Worm (Caenorhabditis elegans) whole organism, young adult: ENCODE measurements around the gene tkr-3.
"Not testable (repeated sequence)": the region's sequence is repeated elsewhere in the genome, so short reads cannot be mapped to it uniquely, and the experiment has no call there.

ENCODE experiments used
- F23B12.7 ChIP-seq: sonication (generic microtip); optimal IDR thresholded peaks from 2 replicates; lab custom pipeline; 2017; ENCODE audit warnings: missing genetic modification characterization, mild to moderate bottlenecking, missing compliant biosample characterization, antibody characterized with exemption, moderate library complexity; ENCODE audit not compliant: insufficient read depth
- F39B2.1 ChIP-seq: fragments of 200-800 bp; sonication (Bioruptor generic); IDR thresholded peaks from 2 replicates; pipeline ENCODE4 v1.3.6; 2022; ENCODE audit warnings: missing genetic modification reagents, missing genetic modification characterization, missing compliant biosample characterization
- T07F8.4 ChIP-seq: sonication (generic microtip); optimal IDR thresholded peaks from 2 replicates; lab custom pipeline; 2016; ENCODE audit warnings: mild to moderate bottlenecking, missing genetic modification characterization, moderate library complexity, missing compliant biosample characterization
- Y53F4B.3 ChIP-seq: fragments of 200-800 bp; sonication (Bioruptor generic); IDR thresholded peaks from 2 replicates; pipeline ENCODE4 v1.3.6; 2022; ENCODE audit warnings: missing genetic modification reagents, missing genetic modification characterization, missing compliant biosample characterization
- Y79H2A.3 ChIP-seq: fragments of 200-800 bp; sonication (Bioruptor generic); conservative IDR thresholded peaks from 2 replicates; pipeline ENCODE4 v1.3.6; 2022; ENCODE audit warnings: missing genetic modification reagents, missing genetic modification characterization, missing compliant biosample characterization
- ZK185.1 ChIP-seq: sonication (generic microtip); optimal IDR thresholded peaks from 2 replicates; lab custom pipeline; 2016; ENCODE audit warnings: mild to moderate bottlenecking, missing genetic modification characterization, missing compliant biosample characterization; ENCODE audit not compliant: poor library complexity, severe bottlenecking
- aptf-2 ChIP-seq: fragments of 200-800 bp; sonication (Bioruptor generic); conservative IDR thresholded peaks from 2 replicates; pipeline ENCODE4 v1.3.6; 2022; ENCODE audit warnings: missing genetic modification reagents, missing genetic modification characterization, missing compliant biosample characterization
- attf-3 ChIP-seq: fragments of 200-800 bp; sonication (Bioruptor generic); conservative IDR thresholded peaks from 2 replicates; pipeline ENCODE4 v1.3.6; 2022; ENCODE audit warnings: missing genetic modification reagents, missing genetic modification characterization, missing compliant biosample characterization
- bed-2 ChIP-seq: fragments of 200-800 bp; sonication (Bioruptor generic); IDR thresholded peaks from 2 replicates; pipeline ENCODE4 v1.3.6; 2022; ENCODE audit warnings: missing genetic modification reagents, missing genetic modification characterization, missing compliant biosample characterization
- ccch-3 ChIP-seq: fragments of 200-800 bp; sonication (Bioruptor generic); optimal IDR thresholded peaks from 2 replicates; lab custom pipeline; 2018; ENCODE audit warnings: mild to moderate bottlenecking, missing genetic modification characterization, missing compliant biosample characterization
- ceh-40 ChIP-seq: fragments of 200-800 bp; sonication (Bioruptor generic); IDR thresholded peaks from 2 replicates; pipeline ENCODE4 v1.3.6; 2022; ENCODE audit warnings: missing genetic modification characterization, missing compliant biosample characterization
- chd-7 ChIP-seq: sonication (generic microtip); optimal IDR thresholded peaks from 2 replicates; lab custom pipeline; 2016; ENCODE audit warnings: mild to moderate bottlenecking, missing genetic modification characterization, moderate library complexity, missing compliant biosample characterization
- dpl-1 ChIP-seq: fragments of 150-350 bp; optimal IDR thresholded peaks from 2 replicates; lab custom pipeline; 2014; ENCODE audit warnings: missing biosample characterization, missing genetic modification reagents, missing genetic modification characterization
- hlh-26 ChIP-seq: fragments of 200-800 bp; sonication (Bioruptor generic); conservative IDR thresholded peaks from 2 replicates; pipeline ENCODE4 v1.3.6; 2022; ENCODE audit warnings: missing genetic modification reagents, missing genetic modification characterization, missing compliant biosample characterization
- hmg-1.2 ChIP-seq: fragments of 200-800 bp; sonication (Bioruptor generic); IDR thresholded peaks from 2 replicates; pipeline ENCODE4 v1.3.6; 2022; ENCODE audit warnings: missing genetic modification reagents, missing genetic modification characterization, missing compliant biosample characterization
- lsy-27 ChIP-seq: sonication (generic microtip); optimal IDR thresholded peaks from 2 replicates; lab custom pipeline; 2017; ENCODE audit warnings: missing genetic modification characterization, mild to moderate bottlenecking, missing compliant biosample characterization, antibody characterized with exemption, missing genotype, borderline replicate concordance; ENCODE audit not compliant: insufficient read depth
- madf-10 ChIP-seq: sonication (generic microtip); optimal IDR thresholded peaks from 2 replicates; lab custom pipeline; 2016; ENCODE audit warnings: mild to moderate bottlenecking, missing genetic modification characterization, missing compliant biosample characterization
- madf-3 ChIP-seq: fragments of 200-800 bp; sonication (Bioruptor generic); IDR thresholded peaks from 2 replicates; pipeline ENCODE4 v1.3.6; 2022; ENCODE audit warnings: missing genetic modification reagents, missing genetic modification characterization, missing compliant biosample characterization
- mcd-1 ChIP-seq: fragments of 200-800 bp; sonication (Bioruptor generic); IDR thresholded peaks from 2 replicates; pipeline ENCODE4 v1.3.6; 2022; ENCODE audit warnings: missing genetic modification reagents, missing genetic modification characterization, missing compliant biosample characterization
- mel-28 ChIP-seq: sonication (generic microtip); optimal IDR thresholded peaks from 2 replicates; lab custom pipeline; 2016; ENCODE audit warnings: borderline replicate concordance, mild to moderate bottlenecking, missing genetic modification characterization, missing compliant biosample characterization
- nfya-2 ChIP-seq: fragments of 200-800 bp; sonication (Bioruptor generic); IDR thresholded peaks from 2 replicates; pipeline ENCODE4 v1.3.6; 2022; ENCODE audit warnings: missing genetic modification reagents, missing genetic modification characterization, missing compliant biosample characterization
- nfyb-1 ChIP-seq: fragments of 200-800 bp; sonication (Bioruptor generic); IDR thresholded peaks from 2 replicates; pipeline ENCODE4 v1.3.6; 2022; ENCODE audit warnings: missing genetic modification reagents, missing genetic modification characterization, missing compliant biosample characterization
- pha-4 ChIP-seq: fragments of 150-350 bp; sonication (generic microtip); optimal IDR thresholded peaks from 2 replicates; lab custom pipeline; 2014; ENCODE audit warnings: missing biosample characterization, missing genetic modification reagents, missing genetic modification characterization
- sdz-38 ChIP-seq: sonication (generic microtip); optimal IDR thresholded peaks from 2 replicates; lab custom pipeline; 2016; ENCODE audit warnings: missing genotype, missing genetic modification characterization, missing compliant biosample characterization
- snpc-4 ChIP-seq, 5 experiments: fragments of 150-350 bp in 1 of 5; sonication (generic microtip) in 4 of 5; optimal IDR thresholded peaks; 2 replicates each; lab custom pipeline; 2014 to 2018; ENCODE audit warnings: missing genetic modification characterization in 5 of 5, missing biosample characterization in 3 of 5, antibody characterized with exemption in 2 of 5, mild to moderate bottlenecking in 2 of 5, missing compliant biosample characterization in 2 of 5, missing genotype in 2 of 5, moderate library complexity in 2 of 5, missing genetic modification reagents in 1 of 5

The tkr-3 gene

ce11 chrIV:5121995-5122394, at the start of gene tkr-3:
Gene tkr-3 (minus strand): TSS chrIV:5122095.
- no peak for TF ChIP-seq attf-3 (GFP tag; lab: Robert Waterston, UW)
- no peak for TF ChIP-seq ccch-3

ce11 chrIV:5169335-5169734, 47.4 kb upstream of the tkr-3 start:
- TF ChIP-seq nfyb-1 (GFP tag; lab: Robert Waterston, UW) (no peak), Y79H2A.3 (GFP tag; lab: Robert Waterston, UW) (no peak), hmg-1.2 (GFP tag; lab: Robert Waterston, UW) (peak; percentile 38; the same call in 1 of the 2 replicates), aptf-2 (peak; percentile 50; the same call in 1 of the 2 replicates), hlh-26 (GFP tag; lab: Robert Waterston, UW) (no peak)
- TF ChIP-seq, all 124 proteins: peak for 2

ce11 chrIV:5166030-5166429, 44.1 kb upstream of the tkr-3 start, which contains the start of gene ptp-5.1:
Gene ptp-5.1 (plus strand): TSS chrIV:5166330.
- TF ChIP-seq lsy-27 (tag; lab: Kevin White, UChicago) (no peak), chd-7 (tag; lab: Kevin White, UChicago) (no peak)

ce11 chrIV:5165626-5166025, 43.7 kb upstream of the tkr-3 start, which contains the start of gene nspd-6:
Gene nspd-6 (minus strand): TSS chrIV:5165726.
- not testable (repeated sequence) for TF ChIP-seq ceh-40 (GFP tag; lab: Robert Waterston, UW); mel-28 (tag; lab: Kevin White, UChicago); ZK185.1

- not testable (repeated sequence) for TF ChIP-seq pha-4 (tag; lab: Kevin White, UChicago); F23B12.7 (tag; lab: Kevin White, UChicago); dpl-1
- TF ChIP-seq, all 124 proteins: peak for 0; not testable (repeated sequence) for 124
These were observed 41.0 kb upstream of the tkr-3 start, which contains the start of the genes nspd-3 and C24D10.2 for ce11 chrIV:5162941-5163340. Gene nspd-3 (minus strand): TSS chrIV:5163041. Gene C24D10.2 (plus strand): TSS chrIV:5163339.

- peak; percentile 87 for TF ChIP-seq mcd-1 (GFP tag; lab: Robert Waterston, UW)
- no peak for TF ChIP-seq bed-2 (GFP tag; lab: Robert Waterston, UW)
- no peak for TF ChIP-seq madf-10 (tag; lab: Kevin White, UChicago)
- no peak for TF ChIP-seq nfya-2 (GFP tag; lab: Robert Waterston, UW)
- no peak for TF ChIP-seq T07F8.4 (tag; lab: Kevin White, UChicago)
- peak; percentile 40 for TF ChIP-seq snpc-4 (GFP tag; optimal IDR thresholded peaks at IDR 0.05; lab: Kevin White, UChicago)
- TF ChIP-seq snpc-4 (tag; optimal IDR thresholded peaks at IDR 0.05; lab: Kevin White, UChicago), result peak in 3 of 4 experiments; percentile 21 to 84 (median 70)
- no peak for TF ChIP-seq Y53F4B.3 (GFP tag; lab: Robert Waterston, UW)
- no peak for TF ChIP-seq sdz-38 (tag; lab: Kevin White, UChicago)
These were observed 38.3 kb upstream of the tkr-3 start, which contains the start of the genes C24D10.6 and C24D10.4 for ce11 chrIV:5160171-5160570. Gene C24D10.6 (minus strand): TSS chrIV:5160248. Gene C24D10.4 (plus strand): TSS chrIV:5160522.

- no peak for TF ChIP-seq F39B2.1
- TF ChIP-seq madf-3 (GFP tag; lab: Robert Waterston, UW), result no peak
These were observed 35.3 kb upstream of the tkr-3 start, which contains the start of gene C24D10.49 for ce11 chrIV:5157226-5157625. Gene C24D10.49 (minus strand): TSS chrIV:5157326.
